Fruit fly (Drosophila melanogaster) whole organism, embryonic: Measurements from ENCODE around the gene CG4972.

Experiments
- Atf6 ChIP-seq: fragments of 200-800 bp; sonication (Bioruptor generic); IDR thresholded peaks from 2 replicates; pipeline ENCODE4 v1.3.6; 2022; ENCODE audit warnings: missing biosample characterization, missing genetic modification characterization
- CG15011 ChIP-seq: fragments of 200-800 bp; sonication (Bioruptor generic); optimal IDR thresholded peaks from 3 replicates; lab custom pipeline; 2018; ENCODE audit warnings: missing biosample characterization, mild to moderate bottlenecking, missing genetic modification characterization
- CG1647 ChIP-seq: fragments of 200-800 bp; sonication (Bioruptor generic); optimal IDR thresholded peaks from 3 replicates; lab custom pipeline; 2016; ENCODE audit warnings: missing biosample characterization, missing genetic modification characterization
- CG17802 ChIP-seq: fragments of 200-800 bp; sonication (Bioruptor generic); optimal IDR thresholded peaks from 2 replicates; lab custom pipeline; 2018; ENCODE audit warnings: missing biosample characterization, mild to moderate bottlenecking, missing genetic modification characterization, moderate library complexity
- CG2678 ChIP-seq: fragments of 200-800 bp; sonication (Bioruptor generic); optimal IDR thresholded peaks from 3 replicates; lab custom pipeline; 2019; ENCODE audit warnings: missing biosample characterization, mild to moderate bottlenecking, missing genetic modification characterization, moderate library complexity
- CG32532 ChIP-seq: fragments of 200-800 bp; sonication (Bioruptor generic); IDR thresholded peaks from 2 replicates; pipeline ENCODE4 v1.3.6; 2022; ENCODE audit warnings: missing biosample characterization, missing genetic modification characterization
- CG3407 ChIP-seq: fragments of 200-800 bp; sonication (Bioruptor generic); optimal IDR thresholded peaks from 2 replicates; lab custom pipeline; 2018; ENCODE audit warnings: missing biosample characterization, mild to moderate bottlenecking, missing genetic modification characterization
- CG34376 ChIP-seq: fragments of 200-800 bp; sonication (Bioruptor generic); optimal IDR thresholded peaks from 2 replicates; lab custom pipeline; 2018; ENCODE audit warnings: missing biosample characterization, mild to moderate bottlenecking, missing genetic modification characterization
- CG3995 ChIP-seq: fragments of 200-800 bp; sonication (Bioruptor generic); optimal IDR thresholded peaks from 3 replicates; lab custom pipeline; 2016; ENCODE audit warnings: missing biosample characterization, missing genetic modification characterization
- CG4282 ChIP-seq: fragments of 200-800 bp; sonication (Bioruptor generic); optimal IDR thresholded peaks from 2 replicates; lab custom pipeline; 2016; ENCODE audit warnings: missing biosample characterization, missing genetic modification characterization
- CG4424 ChIP-seq: fragments of 200-800 bp; sonication (Bioruptor generic); optimal IDR thresholded peaks from 3 replicates; lab custom pipeline; 2016; ENCODE audit warnings: missing biosample characterization, missing genetic modification characterization
- CkIIα-i1 ChIP-seq: fragments of 200-800 bp; sonication (Bioruptor generic); IDR thresholded peaks from 2 replicates; pipeline ENCODE4 v1.3.6; 2022; ENCODE audit warnings: missing biosample characterization, missing genetic modification characterization
- D ChIP-seq, 2 experiments: fragments of 200-800 bp in 1 of 2; fragments of >200 bp in 1 of 2; sonication (Bioruptor generic) in 1 of 2; optimal IDR thresholded peaks; 2 replicates in 1 of 2; 3 replicates in 1 of 2; lab custom pipeline; 2017; ENCODE audit warnings: mild to moderate bottlenecking in 1 of 2, missing biosample characterization in 1 of 2, missing genetic modification characterization in 1 of 2, missing genetic modification reagents in 1 of 2
- Dad ChIP-seq: fragments of 200-800 bp; sonication (Bioruptor generic); optimal IDR thresholded peaks from 3 replicates; lab custom pipeline; 2016; ENCODE audit warnings: missing biosample characterization, missing genetic modification characterization
- Dip2 ChIP-seq: fragments of 200-800 bp; sonication (Bioruptor generic); IDR thresholded peaks from 2 replicates; pipeline ENCODE4 v1.3.6; 2022; ENCODE audit warnings: missing biosample characterization, missing genetic modification characterization
- Drgx ChIP-seq: fragments of 200-800 bp; sonication (Bioruptor generic); IDR thresholded peaks from 2 replicates; pipeline ENCODE4 v1.3.6; 2022; ENCODE audit warnings: missing biosample characterization, missing genetic modification characterization
- HHEX ChIP-seq: fragments of 200-800 bp; sonication (Bioruptor generic); optimal IDR thresholded peaks from 3 replicates; lab custom pipeline; 2017; ENCODE audit warnings: missing biosample characterization, mild to moderate bottlenecking, missing genetic modification characterization, missing genetic modification reagents
- Hr51 ChIP-seq, 2 experiments: fragments of 200-800 bp; sonication (Bioruptor generic); optimal IDR thresholded peaks; 2 replicates in 1 of 2; 3 replicates in 1 of 2; lab custom pipeline; 2016 to 2018; ENCODE audit warnings: missing biosample characterization in 2 of 2, missing genetic modification characterization in 2 of 2, mild to moderate bottlenecking in 1 of 2, moderate library complexity in 1 of 2
- Hsf ChIP-seq: fragments of 200-800 bp; sonication (Bioruptor generic); optimal IDR thresholded peaks from 3 replicates; lab custom pipeline; 2016; ENCODE audit warnings: missing biosample characterization, missing genetic modification characterization
- Lpt ChIP-seq: fragments of >200 bp; optimal IDR thresholded peaks from 2 replicates; lab custom pipeline; 2018; ENCODE audit warnings: missing biosample characterization, missing genetic modification characterization
- Ravus ChIP-seq: fragments of 200-800 bp; sonication (Bioruptor generic); IDR thresholded peaks from 2 replicates; pipeline ENCODE4 v1.3.6; 2022; ENCODE audit warnings: missing biosample characterization, missing genetic modification characterization
- Rfx ChIP-seq: fragments of 200-800 bp; sonication (Bioruptor generic); IDR thresholded peaks from 2 replicates; pipeline ENCODE4 v1.3.6; 2022; ENCODE audit warnings: missing biosample characterization, missing genetic modification characterization
- Sin3A ChIP-seq: fragments of >200 bp; optimal IDR thresholded peaks from 2 replicates; lab custom pipeline; 2018
- Spps ChIP-seq: fragments of 200-800 bp; sonication (Bioruptor generic); optimal IDR thresholded peaks from 2 replicates; lab custom pipeline; 2018; ENCODE audit warnings: missing biosample characterization, mild to moderate bottlenecking, missing genetic modification characterization
- TFAM ChIP-seq: fragments of 200-800 bp; sonication (Bioruptor generic); optimal IDR thresholded peaks from 2 replicates; lab custom pipeline; 2017; ENCODE audit warnings: missing biosample characterization, missing genetic modification characterization, inconsistent platforms
- Taf1 ChIP-seq: fragments of 200-800 bp; sonication (Bioruptor generic); IDR thresholded peaks from 2 replicates; pipeline ENCODE4 v1.3.6; 2022; ENCODE audit warnings: missing biosample characterization, missing genetic modification characterization
- amos ChIP-seq: fragments of 200-800 bp; sonication (Bioruptor generic); IDR thresholded peaks from 2 replicates; pipeline ENCODE4 v1.3.6; 2022; ENCODE audit warnings: missing biosample characterization, missing genetic modification characterization; ENCODE audit not compliant: partially characterized antibody
- bbx ChIP-seq: fragments of 200-800 bp; sonication (Bioruptor generic); IDR thresholded peaks from 2 replicates; pipeline ENCODE4 v1.3.6; 2022; ENCODE audit warnings: missing biosample characterization, missing genetic modification characterization; ENCODE audit not compliant: partially characterized antibody
- caup ChIP-seq: fragments of 200-800 bp; sonication (Bioruptor generic); optimal IDR thresholded peaks from 3 replicates; lab custom pipeline; 2017; ENCODE audit warnings: missing biosample characterization, mild to moderate bottlenecking, missing genetic modification characterization, moderate library complexity; ENCODE audit not compliant: severe bottlenecking
- croc ChIP-seq: fragments of 200-800 bp; sonication (Bioruptor generic); conservative IDR thresholded peaks from 3 replicates; pipeline ENCODE4 v1.3.6; 2022; ENCODE audit warnings: missing biosample characterization, missing genetic modification characterization
- cwo ChIP-seq: fragments of 200-800 bp; sonication (Bioruptor generic); optimal IDR thresholded peaks from 3 replicates; lab custom pipeline; 2017; ENCODE audit warnings: missing biosample characterization, missing genetic modification characterization, mild to moderate bottlenecking, moderate library complexity, missing genetic modification reagents
- dm ChIP-seq: fragments of 200-800 bp; sonication (Bioruptor generic); optimal IDR thresholded peaks from 3 replicates; lab custom pipeline; 2016; ENCODE audit warnings: missing biosample characterization, missing genetic modification characterization
- eve ChIP-seq, 2 experiments: fragments of >200 bp; optimal IDR thresholded peaks; 2 replicates each; lab custom pipeline; 2017; ENCODE audit warnings: missing biosample characterization in 2 of 2, missing genetic modification characterization in 2 of 2
- fd3F ChIP-seq: fragments of 200-800 bp; sonication (Bioruptor generic); optimal IDR thresholded peaks from 2 replicates; lab custom pipeline; 2018; ENCODE audit warnings: missing biosample characterization, mild to moderate bottlenecking, missing genetic modification characterization, moderate library complexity
- gfzf ChIP-seq: fragments of 200-800 bp; sonication (Bioruptor generic); optimal IDR thresholded peaks from 2 replicates; lab custom pipeline; 2016; ENCODE audit warnings: missing biosample characterization, mild to moderate bottlenecking, missing genetic modification characterization, moderate library complexity
- gsb ChIP-seq: fragments of 200-800 bp; sonication (Bioruptor generic); IDR thresholded peaks from 2 replicates; pipeline ENCODE4 v1.3.6; 2022; ENCODE audit warnings: missing biosample characterization, missing genetic modification characterization
- hkb ChIP-seq, 2 experiments: fragments of 200-800 bp in 1 of 2; fragments of >200 bp in 1 of 2; sonication (Bioruptor generic) in 1 of 2; IDR thresholded peaks in 1 of 2; optimal IDR thresholded peaks in 1 of 2; 2 replicates each; pipeline versions ENCODE4 v1.3.6 to Lab custom; 2017 to 2022; ENCODE audit warnings: missing biosample characterization in 1 of 2, missing genetic modification characterization in 1 of 2
- inv ChIP-seq: fragments of 200-800 bp; sonication (Bioruptor generic); IDR thresholded peaks from 2 replicates; pipeline ENCODE4 v1.3.6; 2022; ENCODE audit warnings: missing biosample characterization, missing genetic modification characterization; ENCODE audit not compliant: partially characterized antibody
- lbe ChIP-seq: fragments of 200-800 bp; sonication (Bioruptor generic); optimal IDR thresholded peaks from 2 replicates; lab custom pipeline; 2016; ENCODE audit warnings: missing biosample characterization, mild to moderate bottlenecking, missing genetic modification characterization
- nerfin-1 ChIP-seq: fragments of 200-800 bp; sonication (Bioruptor generic); optimal IDR thresholded peaks from 3 replicates; lab custom pipeline; 2019; ENCODE audit warnings: missing biosample characterization, mild to moderate bottlenecking, missing genetic modification characterization, moderate library complexity
- otp ChIP-seq: fragments of 200-800 bp; sonication (Bioruptor generic); IDR thresholded peaks from 3 replicates; pipeline ENCODE4, ENCODE4 v1.3.6; 2022; ENCODE audit warnings: missing biosample characterization, missing genetic modification characterization
- phol ChIP-seq: fragments of 200-800 bp; sonication (Bioruptor generic); optimal IDR thresholded peaks from 3 replicates; lab custom pipeline; 2018; ENCODE audit warnings: missing biosample characterization, mild to moderate bottlenecking, missing genetic modification characterization, moderate library complexity
- pnt ChIP-seq: fragments of 200-800 bp; sonication (Bioruptor generic); optimal IDR thresholded peaks from 3 replicates; lab custom pipeline; 2016; ENCODE audit warnings: missing biosample characterization, missing genetic modification characterization
- scrt ChIP-seq: fragments of 200-800 bp; sonication (Bioruptor generic); optimal IDR thresholded peaks from 2 replicates; lab custom pipeline; 2018; ENCODE audit warnings: missing biosample characterization, mild to moderate bottlenecking, missing genetic modification characterization, moderate library complexity
- slbo ChIP-seq: fragments of 200-800 bp; sonication (Bioruptor generic); IDR thresholded peaks from 2 replicates; pipeline ENCODE4 v1.3.6; 2022; ENCODE audit warnings: missing biosample characterization, missing genetic modification characterization
- slou ChIP-seq: fragments of 200-800 bp; sonication (Bioruptor generic); optimal IDR thresholded peaks from 3 replicates; lab custom pipeline; 2016; ENCODE audit warnings: missing biosample characterization, missing genetic modification characterization
- tio ChIP-seq: fragments of 200-800 bp; sonication (Bioruptor generic); optimal IDR thresholded peaks from 2 replicates; lab custom pipeline; 2017; ENCODE audit warnings: missing biosample characterization, missing genetic modification characterization, inconsistent platforms
- trh ChIP-seq: fragments of 200-800 bp; sonication (Bioruptor generic); optimal IDR thresholded peaks from 2 replicates; lab custom pipeline; 2016; ENCODE audit warnings: missing biosample characterization, missing genetic modification characterization
- unc-4 ChIP-seq: fragments of 200-800 bp; sonication (Bioruptor generic); IDR thresholded peaks from 2 replicates; pipeline ENCODE4 v1.3.6; 2022; ENCODE audit warnings: missing biosample characterization, missing genetic modification characterization; ENCODE audit not compliant: partially characterized antibody

The CG4972 gene

dm6 chr2L:10334854-10335277 is 20.3 kb downstream of the CG4972 start (continued):
- TF ChIP-seq CG3407 (GFP tag; lab: Kevin White, UChicago) (peak; percentile 60), lbe (GFP tag; lab: Kevin White, UChicago) (peak; percentile 72), Hr51 (GFP tag; optimal IDR thresholded peaks at IDR 0.05; lab: Kevin White, UChicago) (peak in 1 of 2 experiments; percentile 40), Hsf (GFP tag; lab: Kevin White, UChicago) (peak; percentile 44), gfzf (GFP tag; lab: Kevin White, UChicago) (peak; percentile 34), CG3995 (GFP tag; lab: Kevin White, UChicago) (peak; percentile 13), Rfx (GFP tag; lab: Robert Waterston, UW) (peak; percentile 75), amos (no peak; the same call in 1 of the 2 replicates), CkIIα-i1 (GFP tag; lab: Robert Waterston, UW) (no peak), otp (no peak; the same call in 2 of the 3 replicates), croc (GFP tag; lab: Robert Waterston, UW) (no peak), Sin3A (lab: Kevin White, UChicago) (no peak), CG2678 (tag; lab: Kevin White, UChicago) (peak; percentile 73), bbx (peak; percentile 51), CG32532 (GFP tag; lab: Robert Waterston, UW) (peak; percentile 76; the same call in 1 of the 2 replicates), Spps (tag; lab: Kevin White, UChicago) (peak; percentile 43), unc-4 (peak; percentile 67), Dad (peak; percentile 17), CG34376 (peak; percentile 99), Atf6 (0 out of 2 replicates have a peak, but pooled peaks have one; percentile 62), tio (no peak), CG4282 (no peak), slbo (GFP tag; lab: Robert Waterston, UW) (peak; percentile 64), Taf1 (0 out of 2 replicates have a peak, but pooled peaks have one; percentile 24), dm (GFP tag; lab: Kevin White, UChicago) (peak; percentile 50), Ravus (GFP tag; lab: Robert Waterston, UW) (no peak), scrt (peak; percentile 50), Lpt (GFP tag; lab: Kevin White, UChicago) (no peak), Drgx (GFP tag; lab: Robert Waterston, UW) (no peak), CG15011 (GFP tag; lab: Kevin White, UChicago) (peak; percentile 45), TFAM (no peak), pnt (peak; percentile 27), inv (no peak), phol (tag; lab: Kevin White, UChicago) (no peak), cwo (peak; percentile 61), HHEX (peak; percentile 78), hkb (optimal IDR thresholded peaks at IDR 0.05; lab: Kevin White, UChicago) (no peak), hkb (GFP tag; IDR thresholded peaks at IDR 0.05; lab: Robert Waterston, UW) (peak; percentile 69), gsb (GFP tag; lab: Robert Waterston, UW) (no peak), CG1647 (peak; percentile 61), caup (GFP tag; lab: Kevin White, UChicago) (peak; percentile 77), CG17802 (no peak), CG4424 (GFP tag; lab: Kevin White, UChicago) (peak; percentile 36), slou (GFP tag; lab: Kevin White, UChicago) (no peak), D (optimal IDR thresholded peaks at IDR 0.05; lab: Kevin White, UChicago) (peak; percentile 92), D (GFP tag; optimal IDR thresholded peaks at IDR 0.05; lab: Kevin White, UChicago) (peak; percentile 31), fd3F (peak; percentile 24), nerfin-1 (tag; lab: Kevin White, UChicago) (peak; percentile 66), trh (GFP tag; lab: Kevin White, UChicago) (no peak), Dip2 (GFP tag; lab: Robert Waterston, UW) (no peak), eve (GFP tag; optimal IDR thresholded peaks at IDR 0.05; lab: Kevin White, UChicago) (peak in 1 of 2 experiments; percentile 95)
